Worm (Caenorhabditis elegans): ENCODE results near the gene fbxa-154.

ce11 chrV:15559729-15560128, 45.2 kb downstream of the fbxa-154 start:
- no peak for TF ChIP-seq lsy-2 (tag; optimal IDR thresholded peaks at IDR 0.05)
- no peak for TF ChIP-seq fkh-10 (GFP tag; optimal IDR thresholded peaks at IDR 0.05)
